Fruit fly (Drosophila melanogaster): ENCODE results near the gene CG32263.

Gene CG32263

dm6 chr3L:3851048-3851447 lies 40.1 kb upstream of the CG32263 start:
- TF ChIP-seq abd-A (tag; optimal IDR thresholded peaks at IDR 0.05) (peak; percentile 76), vvl (GFP tag; IDR thresholded peaks at IDR 0.05) (peak; percentile 63; the same call in 1 of the 2 replicates), vnd (GFP tag; IDR thresholded peaks at IDR 0.05; ENCODE audit: partially characterized antibody) (no peak), CG13894 (tag; optimal IDR thresholded peaks at IDR 0.05) (peak; percentile 64), CG12769 (tag; optimal IDR thresholded peaks at IDR 0.05) (peak; percentile 58), CG17912 (GFP tag; optimal IDR thresholded peaks at IDR 0.05) (no peak), chinmo (GFP tag; IDR thresholded peaks at IDR 0.05; ENCODE audit: partially characterized antibody) (0 out of 4 replicates have a peak, but pooled peaks have one; percentile 67), sd (tag; optimal IDR thresholded peaks at IDR 0.05) (peak; percentile 75)

- TF ChIP-seq Awh (GFP tag; IDR thresholded peaks at IDR 0.05) (peak; percentile 95), wek (GFP tag; optimal IDR thresholded peaks at IDR 0.05) (no peak), vvl (GFP tag; IDR thresholded peaks at IDR 0.05) (peak; percentile 11; the same call in 1 of the 2 replicates), CG14441 (GFP tag; IDR thresholded peaks at IDR 0.05) (no peak)
These were observed 39.6 kb upstream of the CG32263 start for dm6 chr3L:3850477-3850876.

dm6 chr3L:3849763-3850162 lies 38.8 kb upstream of the CG32263 start:
- peak; percentile 8 for TF ChIP-seq Vsx1 (GFP tag; optimal IDR thresholded peaks at IDR 0.05)
- TF ChIP-seq CG13894 (tag; optimal IDR thresholded peaks at IDR 0.05), result no peak
- no peak for TF ChIP-seq CG3847 (GFP tag; IDR thresholded peaks at IDR 0.05)
- TF ChIP-seq abd-A (tag; optimal IDR thresholded peaks at IDR 0.05), result peak; percentile 79
- TF ChIP-seq chinmo (GFP tag; IDR thresholded peaks at IDR 0.05; ENCODE audit: partially characterized antibody), result 0 out of 4 replicates have a peak, but pooled peaks have one; percentile 51
- TF ChIP-seq fru (optimal IDR thresholded peaks at IDR 0.05), result no peak
- TF ChIP-seq vvl (GFP tag; IDR thresholded peaks at IDR 0.05), result peak; percentile 59; the same call in 1 of the 2 replicates
- TF ChIP-seq CG9609 (GFP tag; optimal IDR thresholded peaks at IDR 0.05), result no peak
- TF ChIP-seq Awh (GFP tag; IDR thresholded peaks at IDR 0.05), result peak; percentile 90
- no peak for TF ChIP-seq Six4 (GFP tag; optimal IDR thresholded peaks at IDR 0.05)
- no peak for TF ChIP-seq CG10959 (GFP tag; IDR thresholded peaks at IDR 0.05)
- TF ChIP-seq Ets97D (GFP tag; optimal IDR thresholded peaks at IDR 0.05), result no peak
- TF ChIP-seq oc (tag; optimal IDR thresholded peaks at IDR 0.05), result peak; percentile 45

DNA sequence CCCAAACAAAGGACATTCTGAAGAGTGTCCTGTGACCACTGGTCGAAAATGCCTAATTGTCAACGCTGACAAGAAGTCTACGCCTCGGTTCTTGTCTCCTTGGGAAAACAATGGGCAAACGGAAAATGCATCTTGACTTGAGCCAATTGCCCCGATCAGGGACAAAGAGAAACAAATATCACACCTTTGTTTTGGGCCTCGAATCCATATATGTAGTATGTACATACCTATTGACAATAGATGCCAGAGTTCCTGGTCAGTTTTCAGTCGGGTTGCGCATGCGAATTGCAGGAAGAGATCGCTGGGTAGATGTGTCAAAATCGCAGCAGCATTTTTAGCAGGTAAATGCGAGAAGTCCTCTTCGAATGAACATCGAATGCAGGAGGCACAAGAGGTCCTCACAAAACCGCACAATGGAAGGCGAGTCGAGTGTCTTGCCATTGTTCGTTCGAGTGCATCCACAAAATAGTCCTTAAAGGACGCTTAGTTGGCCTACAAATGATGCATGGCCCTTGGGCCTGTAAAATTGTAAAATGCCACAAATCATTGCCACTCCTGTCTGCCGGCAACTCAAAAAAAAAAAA lies 37.9 kb upstream of the CG32263 start:
- 0 out of 3 replicates have a peak, but pooled peaks have one; percentile 18 for TF ChIP-seq vnd (GFP tag; IDR thresholded peaks at IDR 0.05; ENCODE audit: partially characterized antibody)
- TF ChIP-seq Ssrp (tag; optimal IDR thresholded peaks at IDR 0.05), result no peak
- peak; percentile 39 for TF ChIP-seq cad (GFP tag; optimal IDR thresholded peaks at IDR 0.05)
- TF ChIP-seq pros (GFP tag; optimal IDR thresholded peaks at IDR 0.05), result peak; percentile 40
- TF ChIP-seq Optix (GFP tag; IDR thresholded peaks at IDR 0.05), result no peak
- no peak for TF ChIP-seq NFAT (GFP tag; IDR thresholded peaks at IDR 0.05)
- peak; percentile 8 for TF ChIP-seq CG15479 (GFP tag; optimal IDR thresholded peaks at IDR 0.05)
- peak in 1 of 2 experiments; percentile 93 for TF ChIP-seq tll (GFP tag; optimal IDR thresholded peaks at IDR 0.05)
- TF ChIP-seq sens (GFP tag), result peak; percentile 28
- TF ChIP-seq lola (GFP tag; optimal IDR thresholded peaks at IDR 0.05), result no peak
- TF ChIP-seq D (optimal IDR thresholded peaks at IDR 0.05), result peak; percentile 97
- no peak for TF ChIP-seq D (GFP tag; optimal IDR thresholded peaks at IDR 0.05)
- TF ChIP-seq pb (GFP tag; optimal IDR thresholded peaks at IDR 0.05), result no peak
- 0 out of 3 replicates have a peak, but pooled peaks have one; percentile 18 for TF ChIP-seq z (GFP tag; IDR thresholded peaks at IDR 0.05)
- TF ChIP-seq CG12942 (GFP tag; optimal IDR thresholded peaks at IDR 0.05), result no peak

All from whole organism, embryonic.